Worm (Caenorhabditis elegans) whole organism, L1 larva: ENCODE data around the gene acdh-12.

Experiments
- C34B4.2 ChIP-seq: sonication (generic microtip); optimal IDR thresholded peaks from 2 replicates; lab custom pipeline; 2017; ENCODE audit warnings: mild to moderate bottlenecking, missing genetic modification characterization, missing compliant biosample characterization
- F16B12.6 ChIP-seq: fragments of 150-350 bp; optimal IDR thresholded peaks from 2 replicates; lab custom pipeline; 2014; ENCODE audit warnings: missing biosample characterization, missing genetic modification characterization
- ama-1 ChIP-seq: fragments of 150-350 bp; optimal IDR thresholded peaks from 2 replicates; lab custom pipeline; 2014
- blmp-1 ChIP-seq: fragments of 150-350 bp; optimal IDR thresholded peaks from 2 replicates; lab custom pipeline; 2014; ENCODE audit warnings: missing biosample characterization, missing genetic modification characterization
- ceh-63 ChIP-seq: fragments of 200-800 bp; sonication (Bioruptor generic); optimal IDR thresholded peaks from 2 replicates; lab custom pipeline; 2018; ENCODE audit warnings: mild to moderate bottlenecking, missing genetic modification characterization, missing compliant biosample characterization
- ceh-82 ChIP-seq, 3 experiments: fragments of 150-350 bp in 1 of 3; sonication (generic microtip) in 2 of 3; optimal IDR thresholded peaks; 2 replicates each; lab custom pipeline; 2014 to 2017; ENCODE audit warnings: missing biosample characterization in 3 of 3, missing genetic modification characterization in 3 of 3
- ceh-88 ChIP-seq: fragments of 200-800 bp; sonication (Bioruptor generic); IDR thresholded peaks from 2 replicates; pipeline ENCODE4 v1.3.6; 2022; ENCODE audit warnings: missing genetic modification characterization, missing compliant biosample characterization
- ceh-90 ChIP-seq: sonication (generic microtip); optimal IDR thresholded peaks from 2 replicates; lab custom pipeline; 2016; ENCODE audit warnings: missing genetic modification characterization, missing compliant biosample characterization
- ces-1 ChIP-seq: fragments of 150-350 bp; optimal IDR thresholded peaks from 2 replicates; lab custom pipeline; 2014; ENCODE audit warnings: missing biosample characterization, missing genetic modification reagents, missing genetic modification characterization
- efl-1 ChIP-seq, 4 experiments: fragments of 150-350 bp; optimal IDR thresholded peaks in 3 of 4; peaks in 1 of 4; 1 replicate in 1 of 4; 2 replicates in 3 of 4; lab custom pipeline; 2014; ENCODE audit warnings: missing biosample characterization in 2 of 4, missing genetic modification characterization in 2 of 4, missing genetic modification reagents in 2 of 4
- efl-3 ChIP-seq: fragments of 200-800 bp; sonication (Bioruptor generic); optimal IDR thresholded peaks from 2 replicates; lab custom pipeline; 2018; ENCODE audit warnings: mild to moderate bottlenecking, missing genetic modification characterization, missing compliant biosample characterization
- egl-13 ChIP-seq: sonication (generic microtip); optimal IDR thresholded peaks from 2 replicates; lab custom pipeline; 2016; ENCODE audit warnings: missing genotype, missing genetic modification reagents, missing genetic modification characterization, missing compliant biosample characterization
- egl-27 ChIP-seq, 2 experiments: fragments of 150-350 bp in 1 of 2; sonication (generic microtip); optimal IDR thresholded peaks; 3 replicates each; lab custom pipeline; 2017 to 2018; ENCODE audit warnings: missing biosample characterization in 2 of 2, missing genetic modification characterization in 2 of 2, missing genetic modification reagents in 2 of 2
- ets-5 ChIP-seq: fragments of 200-800 bp; sonication (Bioruptor generic); IDR thresholded peaks from 2 replicates; pipeline ENCODE4 v1.3.6; 2022; ENCODE audit warnings: missing genetic modification characterization, missing compliant biosample characterization
- fkh-4 ChIP-seq: sonication (generic microtip); optimal IDR thresholded peaks from 2 replicates; lab custom pipeline; 2016; ENCODE audit warnings: missing compliant biosample characterization, missing genetic modification characterization, borderline replicate concordance
- fkh-8 ChIP-seq: sonication (generic microtip); optimal IDR thresholded peaks from 2 replicates; lab custom pipeline; 2016; ENCODE audit warnings: mild to moderate bottlenecking, missing genetic modification characterization, missing compliant biosample characterization
- hlh-4 ChIP-seq: sonication (generic microtip); optimal IDR thresholded peaks from 2 replicates; lab custom pipeline; 2016; ENCODE audit warnings: mild to moderate bottlenecking, missing genetic modification characterization, missing compliant biosample characterization
- hpl-2 ChIP-seq: fragments of 150-350 bp; optimal IDR thresholded peaks from 2 replicates; lab custom pipeline; 2014; ENCODE audit warnings: missing biosample characterization, missing genetic modification reagents, missing genetic modification characterization
- jun-1 ChIP-seq: fragments of 150-350 bp; optimal IDR thresholded peaks from 2 replicates; lab custom pipeline; 2014; ENCODE audit warnings: missing biosample characterization, missing genetic modification reagents, missing genetic modification characterization
- lin-13 ChIP-seq: fragments of 150-350 bp; optimal IDR thresholded peaks from 2 replicates; lab custom pipeline; 2014; ENCODE audit warnings: missing biosample characterization, missing genetic modification reagents, missing genetic modification characterization
- lin-15B ChIP-seq: fragments of 150-350 bp; sonication (generic microtip); optimal IDR thresholded peaks from 3 replicates; lab custom pipeline; 2014; ENCODE audit warnings: missing biosample characterization, missing genetic modification characterization
- lin-39 ChIP-seq: fragments of 150-350 bp; optimal IDR thresholded peaks from 2 replicates; lab custom pipeline; 2014; ENCODE audit warnings: missing biosample characterization, missing genetic modification reagents, missing genetic modification characterization
- lir-3 ChIP-seq: sonication (generic microtip); optimal IDR thresholded peaks from 2 replicates; lab custom pipeline; 2016; ENCODE audit warnings: mild to moderate bottlenecking, missing genetic modification characterization, moderate library complexity, missing compliant biosample characterization; ENCODE audit not compliant: poor library complexity
- lsy-2 ChIP-seq, 2 experiments: fragments of 150-350 bp; optimal IDR thresholded peaks; 2 replicates each; lab custom pipeline; 2014; ENCODE audit warnings: missing biosample characterization in 2 of 2, missing genetic modification characterization in 2 of 2
- mdl-1 ChIP-seq, 2 experiments: fragments of 150-350 bp; optimal IDR thresholded peaks; 2 replicates each; lab custom pipeline; 2014 to 2017; ENCODE audit warnings: missing biosample characterization in 2 of 2, missing genetic modification characterization in 2 of 2, inconsistent platforms in 1 of 2
- mep-1 ChIP-seq: fragments of 150-350 bp; optimal IDR thresholded peaks from 2 replicates; lab custom pipeline; 2014; ENCODE audit warnings: missing biosample characterization, missing genetic modification characterization
- nhr-11 ChIP-seq: fragments of 150-350 bp; optimal IDR thresholded peaks from 2 replicates; lab custom pipeline; 2014; ENCODE audit warnings: missing biosample characterization, missing genetic modification characterization
- nhr-12 ChIP-seq: sonication (generic microtip); optimal IDR thresholded peaks from 2 replicates; lab custom pipeline; 2017; ENCODE audit warnings: missing biosample characterization, missing genetic modification characterization
- nhr-19 ChIP-seq: fragments of 200-800 bp; sonication (Bioruptor generic); conservative IDR thresholded peaks from 2 replicates; pipeline ENCODE4 v1.3.6; 2022; ENCODE audit warnings: missing genetic modification characterization, missing compliant biosample characterization
- nhr-237 ChIP-seq: fragments of 150-350 bp; optimal IDR thresholded peaks from 2 replicates; lab custom pipeline; 2014; ENCODE audit warnings: missing biosample characterization, missing genetic modification characterization
- nhr-76 ChIP-seq: sonication (generic microtip); optimal IDR thresholded peaks from 2 replicates; lab custom pipeline; 2017; ENCODE audit warnings: missing biosample characterization, missing genetic modification characterization
- nhr-77 ChIP-seq: fragments of 150-350 bp; optimal IDR thresholded peaks from 2 replicates; lab custom pipeline; 2014; ENCODE audit warnings: missing biosample characterization, missing genetic modification characterization
- nhr-90 ChIP-seq: sonication (generic microtip); optimal IDR thresholded peaks from 2 replicates; lab custom pipeline; 2016; ENCODE audit warnings: mild to moderate bottlenecking, missing genetic modification characterization, missing compliant biosample characterization; ENCODE audit not compliant: poor library complexity
- pag-3 ChIP-seq: sonication (generic microtip); optimal IDR thresholded peaks from 2 replicates; lab custom pipeline; 2017; ENCODE audit warnings: missing genetic modification characterization, mild to moderate bottlenecking, missing compliant biosample characterization, antibody characterized with exemption, borderline replicate concordance; ENCODE audit not compliant: insufficient read depth
- skn-1 ChIP-seq: fragments of 150-350 bp; optimal IDR thresholded peaks from 2 replicates; lab custom pipeline; 2014; ENCODE audit warnings: missing biosample characterization, missing genetic modification characterization
- snu-23 ChIP-seq: sonication (generic microtip); optimal IDR thresholded peaks from 2 replicates; lab custom pipeline; 2016; ENCODE audit warnings: missing genetic modification characterization, missing compliant biosample characterization
- sptf-1 ChIP-seq: fragments of 150-350 bp; optimal IDR thresholded peaks from 2 replicates; lab custom pipeline; 2014; ENCODE audit warnings: missing biosample characterization, missing genetic modification characterization
- swsn-7 ChIP-seq: sonication (generic microtip); optimal IDR thresholded peaks from 2 replicates; lab custom pipeline; 2016; ENCODE audit warnings: missing genetic modification characterization, missing compliant biosample characterization
- unc-30 ChIP-seq: sonication (generic microtip); optimal IDR thresholded peaks from 2 replicates; lab custom pipeline; 2017; ENCODE audit warnings: missing biosample characterization, missing genetic modification characterization
- unc-62 ChIP-seq: fragments of 150-350 bp; optimal IDR thresholded peaks from 2 replicates; lab custom pipeline; 2014; ENCODE audit warnings: missing biosample characterization, missing genetic modification reagents, missing genetic modification characterization
- unc-86 ChIP-seq: sonication (generic microtip); optimal IDR thresholded peaks from 2 replicates; lab custom pipeline; 2016; ENCODE audit warnings: missing genetic modification characterization, missing compliant biosample characterization
- vab-15 ChIP-seq: sonication (generic microtip); optimal IDR thresholded peaks from 2 replicates; lab custom pipeline; 2017; ENCODE audit warnings: missing genotype, mild to moderate bottlenecking, missing genetic modification characterization, missing compliant biosample characterization
- xbp-1 ChIP-seq: sonication (generic microtip); optimal IDR thresholded peaks from 2 replicates; lab custom pipeline; 2016; ENCODE audit warnings: missing genetic modification characterization, missing compliant biosample characterization
- ztf-11 ChIP-seq, 2 experiments: sonication (generic microtip); optimal IDR thresholded peaks; 2 replicates each; lab custom pipeline; 2016 to 2017; ENCODE audit warnings: missing genetic modification characterization in 2 of 2, missing biosample characterization in 1 of 2, missing compliant biosample characterization in 1 of 2
- ztf-4 ChIP-seq: fragments of 150-350 bp; optimal IDR thresholded peaks from 2 replicates; lab custom pipeline; 2014; ENCODE audit warnings: missing biosample characterization, missing genetic modification characterization

Gene acdh-12

DNA sequence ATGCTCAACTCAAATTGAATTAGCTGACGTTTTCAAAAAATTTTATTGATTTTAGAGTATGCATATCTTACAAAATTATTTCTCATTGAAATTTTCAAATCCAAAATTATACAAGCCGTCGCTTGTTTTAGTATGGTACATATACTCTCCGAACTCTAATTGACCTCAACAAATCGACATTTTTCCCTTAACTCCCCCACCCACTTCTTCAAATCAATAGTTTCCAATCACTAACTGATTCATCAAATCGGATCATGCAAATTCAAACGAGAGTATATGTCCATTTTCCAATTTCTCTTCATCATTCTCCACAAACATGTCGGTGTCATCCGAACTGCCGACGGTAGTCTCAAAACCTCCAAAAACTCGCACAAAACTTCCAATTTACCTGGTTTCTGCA is 6.3 kb downstream of the acdh-12 start, which contains the start of gene E04F6.4:
E04F6.4 (plus strand) TSS at position 301 of the 400 bp plus-strand sequence.
- TF ChIP-seq ztf-11 (tag; optimal IDR thresholded peaks at IDR 0.05; lab: Kevin White, UChicago) (no peak), nhr-237 (tag; lab: Kevin White, UChicago) (no peak), mdl-1 (tag; optimal IDR thresholded peaks at IDR 0.05; lab: Kevin White, UChicago) (no peak), lin-13 (GFP tag; lab: Kevin White, UChicago) (no peak), egl-13 (tag; lab: Kevin White, UChicago) (no peak), unc-62 (no peak), snu-23 (GFP tag; lab: Kevin White, UChicago) (no peak), egl-27 (tag; optimal IDR thresholded peaks at IDR 0.05; lab: Kevin White, UChicago) (no peak), fkh-4 (no peak)

DNA sequence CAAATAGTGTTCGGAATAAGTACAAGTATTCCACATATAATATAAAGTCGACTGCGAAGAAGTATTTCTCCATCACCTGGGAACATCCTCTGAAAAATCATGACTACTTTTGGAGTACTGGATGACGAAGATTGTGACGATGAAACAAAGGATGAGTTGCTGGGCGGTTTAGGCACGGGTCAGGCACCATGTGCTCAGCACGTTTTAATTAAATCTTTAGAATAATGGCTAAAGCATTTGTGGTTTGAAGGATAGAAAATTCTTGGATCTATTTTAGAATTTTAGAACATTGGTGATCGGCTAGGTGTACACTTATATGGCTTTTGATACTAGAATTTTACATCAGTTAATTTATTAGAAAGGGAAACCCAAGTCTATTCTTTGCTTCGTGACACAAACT is 8.3 kb downstream of the acdh-12 start, which contains the start of gene C27H5.6:
C27H5.6 (minus strand) TSS at position 101 of the 400 bp plus-strand sequence.
- peak; percentile 34 for TF ChIP-seq lir-3
- no peak for TF ChIP-seq unc-30 (tag; lab: Kevin White, UChicago)

- TF ChIP-seq nhr-90 (tag; lab: Kevin White, UChicago) (no peak), skn-1 (no peak), jun-1 (tag; lab: Kevin White, UChicago) (no peak), ceh-82 (tag; optimal IDR thresholded peaks at IDR 0.05; lab: Kevin White, UChicago) (no peak), nhr-19 (GFP tag; lab: Robert Waterston, UW) (no peak), nhr-12 (no peak), lir-3 (no peak), ces-1 (GFP tag; lab: Kevin White, UChicago) (no peak), sptf-1 (tag; lab: Kevin White, UChicago) (no peak), ceh-90 (tag; lab: Kevin White, UChicago) (no peak), vab-15 (tag; lab: Kevin White, UChicago) (no peak), swsn-7 (tag; lab: Kevin White, UChicago) (no peak), unc-30 (tag; lab: Kevin White, UChicago) (no peak), ceh-88 (GFP tag; lab: Robert Waterston, UW) (no peak), blmp-1 (tag; lab: Kevin White, UChicago) (no peak)
Measured at ce11 chrII:7186117-7186516, 9.3 kb downstream of the acdh-12 start.

DNA sequence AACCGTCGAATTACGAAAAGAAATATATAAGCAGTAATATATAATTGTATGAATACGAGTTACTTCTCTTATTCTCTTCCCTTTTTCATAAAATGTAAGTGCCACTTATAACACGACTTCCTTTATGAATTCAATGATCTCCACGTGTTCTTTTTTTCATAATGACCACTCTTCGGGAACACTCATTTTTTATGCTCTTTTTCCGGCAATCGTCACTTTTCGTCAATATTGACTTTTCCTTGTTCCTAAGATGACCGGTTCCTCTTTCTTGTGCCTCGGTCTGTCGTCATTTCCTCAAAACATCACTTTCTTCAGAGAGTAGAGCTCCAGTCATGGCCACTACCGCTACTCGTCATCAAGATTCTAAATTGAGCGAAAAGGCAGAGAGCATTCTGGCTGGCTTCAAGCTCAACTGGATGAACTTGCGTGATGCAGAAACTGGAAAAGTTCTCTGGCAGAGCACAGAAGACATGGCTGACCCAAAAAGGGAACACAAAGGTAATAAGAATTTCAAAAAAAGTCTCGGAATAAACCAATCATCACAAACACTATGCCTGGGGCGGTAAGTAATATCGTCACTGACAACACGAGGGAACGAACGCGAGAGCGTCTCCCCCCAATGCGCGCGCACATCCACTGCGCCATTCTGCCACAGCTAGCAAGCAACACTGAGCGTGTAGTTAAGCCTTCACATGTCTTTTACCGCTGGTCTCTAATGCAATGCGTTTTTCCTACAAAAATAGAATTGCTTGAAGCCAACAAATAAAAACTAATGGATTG is 11.8 kb downstream of the acdh-12 start, which contains the start of gene pdl-1:
pdl-1 (plus strand) TSS at position 309 of the 780 bp plus-strand sequence.
- TF ChIP-seq lin-15B (tag; lab: Kevin White, UChicago) = no peak
- TF ChIP-seq C34B4.2 (tag; lab: Kevin White, UChicago) = no peak
- TF ChIP-seq ceh-63 (GFP tag; lab: Kevin White, UChicago) = no peak
- TF ChIP-seq pag-3 = no peak
- TF ChIP-seq xbp-1 (tag; lab: Kevin White, UChicago) = peak; percentile 64
- TF ChIP-seq hpl-2 = no peak
- peak; percentile 27 for TF ChIP-seq blmp-1 (tag; lab: Kevin White, UChicago)
- no peak for TF ChIP-seq nhr-11 (tag; lab: Kevin White, UChicago)
- TF ChIP-seq ztf-4 (tag; lab: Kevin White, UChicago) = peak; percentile 75
- TF ChIP-seq nhr-76 (tag; lab: Kevin White, UChicago) = no peak
- peak; percentile 32 for TF ChIP-seq F16B12.6 (tag; lab: Kevin White, UChicago)
- peak; percentile 44 to 60 for TF ChIP-seq efl-1 (optimal IDR thresholded peaks at IDR 0.05; lab: Kevin White, UChicago)
- peak; percentile 35 to 96 for TF ChIP-seq efl-1 (GFP tag; optimal IDR thresholded peaks at IDR 0.05 in 1 of 2; lab: Kevin White, UChicago)
- TF ChIP-seq lin-39 (tag; lab: Kevin White, UChicago) = no peak
- peak; percentile 37 for TF ChIP-seq jun-1 (tag; lab: Kevin White, UChicago)
- peak; percentile 38 for TF ChIP-seq egl-13 (tag; lab: Kevin White, UChicago)
- peak; percentile 35 to 83 (median 68) for TF ChIP-seq ceh-82 (tag; optimal IDR thresholded peaks at IDR 0.05; lab: Kevin White, UChicago)
- TF ChIP-seq lsy-2 (tag; optimal IDR thresholded peaks at IDR 0.05; lab: Kevin White, UChicago) = peak; percentile 61 to 72
- no peak for TF ChIP-seq efl-3 (GFP tag; lab: Kevin White, UChicago)
- no peak for TF ChIP-seq ets-5 (GFP tag; lab: Robert Waterston, UW)
- TF ChIP-seq nhr-77 (tag; lab: Kevin White, UChicago) = no peak
- TF ChIP-seq unc-86 = peak; percentile 48
- peak in 1 of 2 experiments; percentile 3 for TF ChIP-seq ztf-11 (tag; optimal IDR thresholded peaks at IDR 0.05; lab: Kevin White, UChicago)
- TF ChIP-seq lir-3 = peak; percentile 87
- no peak for TF ChIP-seq ama-1 (lab: Kevin White, UChicago)
- no peak for TF ChIP-seq fkh-4
- peak; percentile 62 for TF ChIP-seq fkh-8 (tag; lab: Kevin White, UChicago)
- TF ChIP-seq mep-1 (tag; lab: Kevin White, UChicago) = peak; percentile 77
- no peak for TF ChIP-seq hlh-4 (tag; lab: Kevin White, UChicago)
